Worm (Caenorhabditis elegans) whole organism, early embryonic: ENCODE data around the gene sea-2.

ENCODE experiments used
- F13C5.2 ChIP-seq: sonication (generic microtip); optimal IDR thresholded peaks from 2 replicates; lab custom pipeline; 2017; ENCODE audit warnings: mild to moderate bottlenecking, missing genetic modification characterization, inconsistent platforms, missing compliant biosample characterization
- ama-1 ChIP-seq: fragments of 150-350 bp; optimal IDR thresholded peaks from 2 replicates; lab custom pipeline; 2014
- ets-7 ChIP-seq: sonication (generic microtip); optimal IDR thresholded peaks from 2 replicates; lab custom pipeline; 2016; ENCODE audit warnings: missing genotype, missing genetic modification characterization, missing compliant biosample characterization
- pes-1 ChIP-seq: fragments of 200-800 bp; sonication (Bioruptor generic); IDR thresholded peaks from 2 replicates; pipeline ENCODE4 v1.3.6; 2022; ENCODE audit warnings: missing genetic modification reagents, missing genetic modification characterization, missing compliant biosample characterization
- scrt-1 ChIP-seq: fragments of 200-800 bp; sonication (Bioruptor generic); IDR thresholded peaks from 2 replicates; pipeline ENCODE4 v1.3.6; 2022; ENCODE audit warnings: missing genetic modification characterization, missing compliant biosample characterization
- tra-4 ChIP-seq: sonication (generic microtip); optimal IDR thresholded peaks from 2 replicates; lab custom pipeline; 2017; ENCODE audit warnings: missing genetic modification characterization, missing compliant biosample characterization

- TF ChIP-seq ets-7 (no peak), pes-1 (no peak), F13C5.2 (no peak), tra-4 (tag; lab: Kevin White, UChicago) (no peak), ama-1 (no peak), scrt-1 (GFP tag; lab: Robert Waterston, UW) (no peak)
Observed at ce11 chrII:3948507-3948906, 1.7 kb upstream of the sea-2 start.
